Worm (Caenorhabditis elegans) whole organism, L1 larva: ENCODE measurements around the gene rle-1.

Experiments
- ama-1 ChIP-seq: fragments of 150-350 bp; optimal IDR thresholded peaks from 2 replicates; lab custom pipeline; 2014
- elt-2 ChIP-seq: sonication (generic microtip); optimal IDR thresholded peaks from 2 replicates; lab custom pipeline; 2016; ENCODE audit warnings: missing genetic modification characterization, mild to moderate bottlenecking, inconsistent platforms, missing compliant biosample characterization, missing genetic modification reagents
- lin-35 ChIP-seq, 2 experiments: fragments of 150-350 bp; optimal IDR thresholded peaks; 2 replicates each; lab custom pipeline; 2014; ENCODE audit warnings: missing biosample characterization in 2 of 2, missing genetic modification characterization in 2 of 2, missing genetic modification reagents in 2 of 2
- nhr-20 ChIP-seq: sonication (generic microtip); optimal IDR thresholded peaks from 2 replicates; lab custom pipeline; 2016; ENCODE audit warnings: mild to moderate bottlenecking, missing genetic modification characterization, missing compliant biosample characterization

- TF ChIP-seq ama-1 (lab: Kevin White, UChicago) (no peak), elt-2 (no peak), nhr-20 (tag; lab: Kevin White, UChicago) (no peak), lin-35 (GFP tag; optimal IDR thresholded peaks at IDR 0.05; lab: Kevin White, UChicago) (no peak)
These were observed 45.5 kb downstream of the rle-1 start for ce11 chrIII:10981555-10981954.
